Worm (Caenorhabditis elegans) whole organism, young adult: Measurements from ENCODE around the gene rps-12.

Experiments used
- B0261.1 ChIP-seq: sonication (generic microtip); optimal IDR thresholded peaks from 2 replicates; lab custom pipeline; 2016; ENCODE audit warnings: mild to moderate bottlenecking, missing genetic modification characterization, moderate library complexity, missing compliant biosample characterization
- F39B2.1 ChIP-seq: fragments of 200-800 bp; sonication (Bioruptor generic); IDR thresholded peaks from 2 replicates; pipeline ENCODE4 v1.3.6; 2022; ENCODE audit warnings: missing genetic modification reagents, missing genetic modification characterization, missing compliant biosample characterization
- F57C9.4 ChIP-seq: sonication (generic microtip); optimal IDR thresholded peaks from 2 replicates; lab custom pipeline; 2017; ENCODE audit warnings: mild to moderate bottlenecking, missing genetic modification characterization, missing compliant biosample characterization
- K12H6.12 ChIP-seq: fragments of 200-800 bp; sonication (Bioruptor generic); optimal IDR thresholded peaks from 2 replicates; lab custom pipeline; 2018; ENCODE audit warnings: mild to moderate bottlenecking, missing genetic modification characterization, missing compliant biosample characterization
- T07F8.4 ChIP-seq: sonication (generic microtip); optimal IDR thresholded peaks from 2 replicates; lab custom pipeline; 2016; ENCODE audit warnings: mild to moderate bottlenecking, missing genetic modification characterization, moderate library complexity, missing compliant biosample characterization
- bed-1 ChIP-seq: fragments of 200-800 bp; sonication (Bioruptor generic); IDR thresholded peaks from 2 replicates; pipeline ENCODE4 v1.3.6; 2022; ENCODE audit warnings: missing genetic modification reagents, missing genetic modification characterization, missing compliant biosample characterization
- cebp-1 ChIP-seq, 2 experiments: fragments of 200-800 bp in 1 of 2; sonication (Bioruptor generic) in 1 of 2; sonication (generic microtip) in 1 of 2; IDR thresholded peaks in 1 of 2; optimal IDR thresholded peaks in 1 of 2; 2 replicates each; pipeline versions ENCODE4 v1.3.6 to Lab custom; 2017 to 2022; ENCODE audit warnings: missing compliant biosample characterization in 2 of 2, missing genetic modification characterization in 2 of 2, mild to moderate bottlenecking in 1 of 2, missing genetic modification reagents in 1 of 2, moderate library complexity in 1 of 2
- nfya-1 ChIP-seq: sonication (generic microtip); optimal IDR thresholded peaks from 2 replicates; lab custom pipeline; 2017; ENCODE audit warnings: antibody characterized with exemption, missing compliant biosample characterization, missing genetic modification characterization, borderline replicate concordance; ENCODE audit not compliant: insufficient read depth
- nhr-80 ChIP-seq: sonication (generic microtip); optimal IDR thresholded peaks from 2 replicates; lab custom pipeline; 2016; ENCODE audit warnings: missing genetic modification characterization, missing compliant biosample characterization
- rec-8 ChIP-seq, 2 experiments: sonication (generic microtip); optimal IDR thresholded peaks; 2 replicates each; lab custom pipeline; 2016; ENCODE audit warnings: mild to moderate bottlenecking in 2 of 2, missing genetic modification characterization in 2 of 2, missing genetic modification reagents in 2 of 2, missing genotype in 2 of 2, missing biosample characterization in 1 of 2, missing compliant biosample characterization in 1 of 2, moderate library complexity in 1 of 2
- unc-130 ChIP-seq: sonication (generic microtip); optimal IDR thresholded peaks from 2 replicates; lab custom pipeline; 2016; ENCODE audit warnings: missing genetic modification reagents, missing genetic modification characterization, missing compliant biosample characterization
- unc-62 ChIP-seq: fragments of 150-350 bp; optimal IDR thresholded peaks from 2 replicates; lab custom pipeline; 2014; ENCODE audit warnings: missing biosample characterization, missing genetic modification reagents, missing genetic modification characterization
- zim-3 ChIP-seq: sonication (generic microtip); optimal IDR thresholded peaks from 2 replicates; lab custom pipeline; 2017; ENCODE audit warnings: mild to moderate bottlenecking, missing genetic modification characterization, moderate library complexity, missing compliant biosample characterization
- ztf-18 ChIP-seq: sonication (generic microtip); optimal IDR thresholded peaks from 2 replicates; lab custom pipeline; 2016; ENCODE audit warnings: missing genotype, mild to moderate bottlenecking, missing genetic modification characterization, missing compliant biosample characterization

- TF ChIP-seq cebp-1 (GFP tag; IDR thresholded peaks at IDR 0.05; lab: Robert Waterston, UW) = no peak
- no peak for TF ChIP-seq cebp-1 (tag; optimal IDR thresholded peaks at IDR 0.05; lab: Kevin White, UChicago)
- no peak for TF ChIP-seq ztf-18 (tag; lab: Kevin White, UChicago)
- no peak for TF ChIP-seq B0261.1 (tag; lab: Kevin White, UChicago)
- TF ChIP-seq nhr-80 (tag; lab: Kevin White, UChicago) = no peak
- TF ChIP-seq unc-130 (GFP tag; lab: Kevin White, UChicago) = no peak
- no peak for TF ChIP-seq F57C9.4
- TF ChIP-seq rec-8 (tag; optimal IDR thresholded peaks at IDR 0.05; lab: Kevin White, UChicago) = no peak
- no peak for TF ChIP-seq F39B2.1
- TF ChIP-seq K12H6.12 (tag; lab: Kevin White, UChicago) = no peak
- TF ChIP-seq unc-62 = no peak
- no peak for TF ChIP-seq zim-3 (tag; lab: Kevin White, UChicago)
- TF ChIP-seq bed-1 (GFP tag; lab: Robert Waterston, UW) = no peak
- TF ChIP-seq nfya-1 = no peak
- TF ChIP-seq T07F8.4 (tag; lab: Kevin White, UChicago) = no peak
Measured at ce11 chrIII:5635179-5635578, 43.9 kb upstream of the rps-12 start, which contains the start of gene ckk-1.
